Fruit fly (Drosophila melanogaster): ENCODE data around the gene CG1236.

The CG1236 gene

dm6 chr3R:5727724-5728365 lies 8.7 kb upstream of the CG1236 start (continued):
- TF ChIP-seq gsb-n (tag; optimal IDR thresholded peaks at IDR 0.05) (peak; percentile 41), CG13287 (GFP tag; IDR thresholded peaks at IDR 0.05; ENCODE audit: partially characterized antibody) (no peak), scrt (GFP tag; optimal IDR thresholded peaks at IDR 0.05) (no peak), CG4730 (GFP tag; IDR thresholded peaks at IDR 0.05) (no peak), mld (GFP tag; IDR thresholded peaks at IDR 0.05; ENCODE audit: partially characterized antibody) (no peak), CG6683 (GFP tag; optimal IDR thresholded peaks at IDR 0.05) (no peak), CG10366 (GFP tag; IDR thresholded peaks at IDR 0.05) (no peak), toy (GFP tag; IDR thresholded peaks at IDR 0.05) (no peak), Nf-YC (tag; optimal IDR thresholded peaks at IDR 0.05) (no peak), Elba2 (GFP tag; optimal IDR thresholded peaks at IDR 0.05) (no peak), CG14860 (GFP tag; IDR thresholded peaks at IDR 0.05; ENCODE audit: partially characterized antibody) (no peak), CG17802 (tag; optimal IDR thresholded peaks at IDR 0.05) (no peak), oc (tag; optimal IDR thresholded peaks at IDR 0.05) (no peak), phol (tag; optimal IDR thresholded peaks at IDR 0.05) (no peak), Meics (GFP tag; optimal IDR thresholded peaks at IDR 0.05) (no peak), p53 (GFP tag; optimal IDR thresholded peaks at IDR 0.05) (no peak), Bteb2 (GFP tag; optimal IDR thresholded peaks at IDR 0.05) (no peak), abd-A (tag; optimal IDR thresholded peaks at IDR 0.05) (no peak), Usf (GFP tag; optimal IDR thresholded peaks at IDR 0.05) (no peak), Bdp1 (GFP tag; optimal IDR thresholded peaks at IDR 0.05) (no peak), Stat92E (GFP tag; optimal IDR thresholded peaks at IDR 0.05) (no peak), usp (GFP tag; optimal IDR thresholded peaks at IDR 0.05) (no peak), pnt (GFP tag; optimal IDR thresholded peaks at IDR 0.05) (no peak), tin (GFP tag; optimal IDR thresholded peaks at IDR 0.05) (no peak), chif (GFP tag; optimal IDR thresholded peaks at IDR 0.05) (no peak), D (optimal IDR thresholded peaks at IDR 0.05) (peak; percentile 75), D (GFP tag; optimal IDR thresholded peaks at IDR 0.05) (no peak), cg (GFP tag; optimal IDR thresholded peaks at IDR 0.05) (no peak), CG13424 (tag; optimal IDR thresholded peaks at IDR 0.05) (no peak), CG14014 (GFP tag; IDR thresholded peaks at IDR 0.05) (no peak), CG17359 (tag; optimal IDR thresholded peaks at IDR 0.05) (no peak), Ets65A (GFP tag) (peak; percentile 78), Oaz (GFP tag; IDR thresholded peaks at IDR 0.05) (0 out of 2 replicates have a peak, but pooled peaks have one; percentile 7), gcm2 (GFP tag; optimal IDR thresholded peaks at IDR 0.05) (no peak), Kr (GFP tag; optimal IDR thresholded peaks at IDR 0.05) (peak; percentile 67)

DNA sequence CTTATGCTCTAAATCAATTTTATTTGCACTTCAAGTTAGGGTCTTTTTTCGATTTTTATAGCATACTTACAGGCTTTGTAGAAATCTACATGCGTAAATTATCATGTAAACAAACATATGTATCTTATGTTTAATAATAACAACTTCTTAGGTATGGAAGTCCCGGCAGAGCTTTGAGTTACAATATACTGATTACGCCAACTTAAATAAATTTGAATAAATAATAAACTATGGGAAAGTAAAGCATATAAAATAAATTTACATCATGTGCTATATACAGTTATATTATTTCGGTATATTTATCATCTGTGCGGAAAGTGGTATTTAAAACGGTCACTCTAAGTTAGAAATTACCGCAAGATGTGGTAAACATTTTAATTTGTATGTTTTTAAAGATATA lies 3.4 kb upstream of the CG1236 start, which contains the start of gene CG1239:
TSS of gene CG1239 (plus strand) at position 333 of the 400 bp plus-strand sequence.
- TF ChIP-seq CG30020 (tag; optimal IDR thresholded peaks at IDR 0.05), result peak; percentile 63
- no peak for TF ChIP-seq CG13287 (GFP tag; IDR thresholded peaks at IDR 0.05; ENCODE audit: partially characterized antibody)
- TF ChIP-seq chm (GFP tag; IDR thresholded peaks at IDR 0.05), result no peak
- TF ChIP-seq phol (tag; optimal IDR thresholded peaks at IDR 0.05), result peak; percentile 9
- peak; percentile 73 for TF ChIP-seq CTCF (GFP tag; optimal IDR thresholded peaks at IDR 0.05)
- peak; percentile 22 for TF ChIP-seq exex (tag; optimal IDR thresholded peaks at IDR 0.05)
- TF ChIP-seq amos (GFP tag; IDR thresholded peaks at IDR 0.05; ENCODE audit: partially characterized antibody), result peak; percentile 45
- TF ChIP-seq Dp (GFP tag; optimal IDR thresholded peaks at IDR 0.05), result peak; percentile 39
- no peak for TF ChIP-seq Atf-2 (GFP tag; optimal IDR thresholded peaks at IDR 0.05)
- no peak for TF ChIP-seq CG2129 (GFP tag; IDR thresholded peaks at IDR 0.05; ENCODE audit: partially characterized antibody)
- TF ChIP-seq Tbp (GFP tag; optimal IDR thresholded peaks at IDR 0.05), result no peak
- TF ChIP-seq bcd (GFP tag; optimal IDR thresholded peaks at IDR 0.05), result no peak
- TF ChIP-seq Sin3A (optimal IDR thresholded peaks at IDR 0.05), result no peak
- peak; percentile 76 for TF ChIP-seq sens (GFP tag)
- TF ChIP-seq CoRest (tag; optimal IDR thresholded peaks at IDR 0.05), result peak; percentile 21
- TF ChIP-seq CG15601 (tag; optimal IDR thresholded peaks at IDR 0.05), result peak; percentile 14
- peak; percentile 39 for TF ChIP-seq pzg (GFP tag; optimal IDR thresholded peaks at IDR 0.05)
- peak; percentile 24 for TF ChIP-seq CG2116 (GFP tag; optimal IDR thresholded peaks at IDR 0.05)
- no peak for TF ChIP-seq tna (GFP tag; IDR thresholded peaks at IDR 0.05; ENCODE audit: partially characterized antibody)

Measured in whole organism, embryonic.